Fruit fly (Drosophila melanogaster): ENCODE data around the gene CG12470.

The CG12470 gene

DNA sequence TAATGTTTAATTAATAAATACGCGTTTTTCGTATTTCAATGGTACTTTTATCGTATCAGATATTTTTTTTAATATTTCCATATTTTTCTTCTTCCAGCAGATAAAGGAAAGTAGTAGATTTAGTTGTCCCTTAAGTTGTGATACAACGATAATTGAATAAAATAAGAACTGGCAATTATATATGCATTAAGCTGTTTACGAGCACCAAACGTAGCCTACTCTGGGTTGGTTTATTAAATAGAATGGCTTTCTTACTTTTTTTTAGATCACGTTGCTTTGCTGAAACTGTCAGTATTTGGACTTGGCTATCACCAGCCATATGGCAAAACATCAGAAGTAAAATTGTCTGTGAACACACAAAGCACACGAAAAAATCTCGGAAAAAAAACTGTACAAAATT lies at the start of gene CG12470:
CG12470 (plus strand) TSS at position 301 of the 400 bp plus-strand sequence.
- no peak for TF ChIP-seq CG8478 (optimal IDR thresholded peaks at IDR 0.05)
- no peak for TF ChIP-seq CTCF (optimal IDR thresholded peaks at IDR 0.05)

DNA sequence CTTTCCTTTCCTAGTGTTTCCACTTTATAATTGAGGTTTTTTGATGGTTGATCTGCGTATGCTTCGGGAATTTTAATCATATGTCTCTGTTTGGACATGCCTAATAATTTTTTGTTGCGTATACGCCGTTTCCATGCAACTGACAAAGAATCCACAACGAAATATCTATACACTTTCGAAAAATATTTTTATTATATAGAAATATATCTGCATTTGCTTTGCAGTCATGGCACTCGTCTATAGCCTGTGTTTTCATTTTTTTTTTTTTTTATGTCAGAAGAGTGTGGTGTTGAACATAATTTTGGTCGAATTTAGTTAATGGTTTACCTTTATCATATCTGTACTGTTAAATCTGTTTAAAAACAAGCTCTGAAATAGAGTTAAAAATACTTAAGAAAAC lies 44.6 kb upstream of the CG12470 start:
- no peak for TF ChIP-seq CG8478 (optimal IDR thresholded peaks at IDR 0.05)
- no peak for TF ChIP-seq CTCF (optimal IDR thresholded peaks at IDR 0.05)

DNA sequence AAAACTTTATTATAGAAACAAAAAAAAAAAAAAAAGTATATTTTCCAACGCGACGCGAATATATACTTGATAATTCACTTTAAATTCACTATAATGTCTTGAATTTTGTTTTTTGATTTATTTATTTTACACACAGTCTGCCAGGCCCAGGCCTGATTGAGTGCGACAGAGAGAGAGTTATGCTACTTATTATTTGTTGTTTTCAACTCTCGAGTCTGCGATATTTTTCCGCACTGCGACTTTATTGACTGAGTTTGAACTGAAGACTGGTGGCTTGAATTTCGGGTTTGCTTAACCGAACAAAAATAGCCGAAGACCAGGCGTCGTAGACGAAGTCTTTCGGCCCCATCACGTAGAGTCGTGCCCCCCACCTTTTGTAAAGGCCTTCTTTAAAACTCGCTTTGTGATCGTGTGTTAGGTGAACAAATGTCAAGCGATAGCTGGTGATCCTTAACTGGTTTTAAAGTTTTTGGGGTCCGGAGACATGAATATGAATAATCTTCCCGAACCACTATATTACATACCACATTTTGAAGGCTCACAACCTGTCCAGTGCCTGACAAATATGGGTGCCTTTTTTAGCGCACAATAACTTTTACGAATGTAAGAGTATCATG lies 43.6 kb upstream of the CG12470 start, which contains the start of gene CG13377:
CG13377 (minus strand) TSS at position 272 of the 617 bp plus-strand sequence.
- TF ChIP-seq CG8478 (optimal IDR thresholded peaks at IDR 0.05) (no peak), CTCF (optimal IDR thresholded peaks at IDR 0.05) (no peak)

DNA sequence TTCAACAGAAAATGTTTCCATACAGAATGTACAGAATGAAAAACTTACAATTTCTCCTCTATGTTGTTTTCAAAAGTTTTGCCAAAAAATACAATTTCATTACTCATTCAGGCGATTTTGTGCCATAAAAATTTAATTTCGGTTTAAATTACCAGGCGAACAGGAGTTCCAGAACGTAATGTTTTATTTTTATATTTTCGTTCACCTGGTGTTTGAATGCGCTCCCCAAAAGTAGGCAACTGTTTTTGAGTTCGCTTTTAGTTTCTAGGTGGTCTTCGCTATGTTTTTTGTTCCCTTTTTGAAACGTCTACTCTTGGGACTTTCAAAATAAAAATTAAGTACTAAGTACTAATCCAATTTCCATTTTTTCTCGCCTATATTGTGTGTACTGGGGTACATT lies 41.8 kb upstream of the CG12470 start:
- TF ChIP-seq CTCF (optimal IDR thresholded peaks at IDR 0.05) (no peak), CG8478 (optimal IDR thresholded peaks at IDR 0.05) (no peak)

DNA sequence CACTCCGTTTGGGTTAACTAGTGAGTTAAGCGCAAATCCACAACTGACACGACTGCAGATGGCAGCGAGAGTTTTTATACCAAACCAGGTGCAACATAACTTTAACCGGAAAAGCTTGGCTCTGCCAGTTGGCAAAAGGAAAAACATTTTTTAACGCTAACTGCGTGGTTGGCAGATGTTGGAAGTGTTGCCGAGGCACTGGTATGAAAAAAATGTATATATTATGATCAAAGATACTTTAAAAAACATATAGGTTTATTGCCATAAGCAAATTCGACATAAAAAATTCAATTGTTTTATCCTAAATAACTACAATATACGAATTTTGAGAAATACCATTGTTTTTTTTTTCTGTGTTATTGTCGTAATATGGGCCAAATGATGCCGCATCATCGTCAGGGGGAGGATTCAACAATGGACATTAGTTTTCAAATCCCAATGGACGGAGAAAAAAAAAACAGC lies 40.5 kb upstream of the CG12470 start, which contains the start of gene CG13376:
CG13376 (minus strand) TSS at position 51 of the 462 bp plus-strand sequence.
- TF ChIP-seq CTCF (optimal IDR thresholded peaks at IDR 0.05) (no peak), CG8478 (optimal IDR thresholded peaks at IDR 0.05) (no peak)

DNA sequence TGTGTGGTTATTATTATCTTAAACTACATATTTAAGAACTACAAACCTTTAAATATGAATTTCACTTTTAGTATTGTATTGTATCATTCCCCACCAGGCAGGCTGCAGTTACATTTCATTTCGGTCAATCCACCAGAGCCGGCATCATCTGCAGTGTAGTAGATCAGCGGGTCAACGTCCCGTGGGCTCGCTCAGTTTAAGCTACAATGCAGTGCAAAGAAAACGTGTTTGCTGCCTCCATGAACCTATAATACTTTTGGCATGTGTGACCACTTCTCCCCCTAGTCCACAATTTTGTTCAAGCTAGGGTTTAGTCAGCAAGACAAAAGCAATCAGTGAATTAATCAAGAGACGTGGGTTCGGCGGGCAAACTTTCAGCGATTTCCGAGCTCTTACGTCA lies 39.5 kb upstream of the CG12470 start:
- TF ChIP-seq CG8478 (optimal IDR thresholded peaks at IDR 0.05) (no peak), CTCF (optimal IDR thresholded peaks at IDR 0.05) (no peak)

DNA sequence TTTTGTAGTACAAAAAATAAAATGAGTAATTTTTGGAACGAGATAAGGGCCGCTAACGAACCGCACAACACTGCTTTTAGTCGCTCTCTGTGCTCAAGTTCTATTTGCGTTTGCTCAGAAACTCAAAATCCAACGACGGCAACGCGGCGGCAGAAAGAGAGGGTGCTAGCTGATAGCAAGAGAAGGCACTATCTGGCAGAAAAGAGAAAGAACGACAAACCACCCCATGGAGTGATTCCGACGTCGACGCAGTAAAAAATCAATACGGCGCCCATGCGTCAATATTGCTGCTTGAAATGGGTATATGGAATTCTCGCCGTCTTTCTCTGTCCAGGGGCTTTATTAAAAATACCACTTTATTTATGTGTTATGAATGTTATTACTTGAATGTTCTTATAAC lies 31.4 kb upstream of the CG12470 start:
- TF ChIP-seq CTCF (optimal IDR thresholded peaks at IDR 0.05) (no peak), CG8478 (optimal IDR thresholded peaks at IDR 0.05) (no peak)

DNA sequence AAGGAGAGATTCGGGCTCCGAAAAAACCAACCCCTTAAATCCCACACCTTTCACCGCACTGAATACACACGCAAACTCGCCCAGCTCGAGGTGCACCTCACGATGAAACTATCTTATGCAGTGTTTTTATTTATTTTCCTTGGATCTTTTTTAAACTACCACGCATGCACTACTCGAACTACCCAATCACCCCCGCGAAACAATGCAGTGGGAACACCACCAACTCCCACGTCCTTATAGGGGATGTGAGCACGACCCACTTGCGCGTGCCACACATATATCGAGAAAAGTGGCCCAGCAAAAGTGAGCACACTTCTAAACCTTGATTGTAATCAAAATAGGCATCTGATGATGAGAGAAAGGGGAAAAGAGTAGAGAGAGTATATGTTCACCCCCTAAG lies 30.9 kb upstream of the CG12470 start:
- TF ChIP-seq CG8478 (optimal IDR thresholded peaks at IDR 0.05): no peak
- no peak for TF ChIP-seq CTCF (optimal IDR thresholded peaks at IDR 0.05)

DNA sequence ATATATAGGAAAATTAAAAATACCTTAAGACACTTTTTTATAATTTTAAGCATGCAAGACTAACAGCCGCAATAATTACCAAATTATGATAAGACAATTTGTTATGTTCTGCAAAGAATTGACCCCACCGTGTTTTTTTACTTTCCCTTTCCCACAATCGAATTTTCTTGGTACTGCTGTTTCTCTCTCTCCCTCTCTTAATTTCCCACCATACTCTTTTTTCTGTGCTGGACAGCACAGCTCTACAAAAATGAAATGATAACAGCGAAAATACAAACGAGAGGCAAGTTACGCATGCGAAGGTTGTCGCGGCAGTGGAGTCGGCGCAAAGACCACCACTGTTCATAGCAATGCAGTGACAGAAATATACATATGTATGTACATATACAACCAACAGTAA lies 29.6 kb upstream of the CG12470 start:
- TF ChIP-seq CG8478 (optimal IDR thresholded peaks at IDR 0.05) (no peak), CTCF (optimal IDR thresholded peaks at IDR 0.05) (no peak)

DNA sequence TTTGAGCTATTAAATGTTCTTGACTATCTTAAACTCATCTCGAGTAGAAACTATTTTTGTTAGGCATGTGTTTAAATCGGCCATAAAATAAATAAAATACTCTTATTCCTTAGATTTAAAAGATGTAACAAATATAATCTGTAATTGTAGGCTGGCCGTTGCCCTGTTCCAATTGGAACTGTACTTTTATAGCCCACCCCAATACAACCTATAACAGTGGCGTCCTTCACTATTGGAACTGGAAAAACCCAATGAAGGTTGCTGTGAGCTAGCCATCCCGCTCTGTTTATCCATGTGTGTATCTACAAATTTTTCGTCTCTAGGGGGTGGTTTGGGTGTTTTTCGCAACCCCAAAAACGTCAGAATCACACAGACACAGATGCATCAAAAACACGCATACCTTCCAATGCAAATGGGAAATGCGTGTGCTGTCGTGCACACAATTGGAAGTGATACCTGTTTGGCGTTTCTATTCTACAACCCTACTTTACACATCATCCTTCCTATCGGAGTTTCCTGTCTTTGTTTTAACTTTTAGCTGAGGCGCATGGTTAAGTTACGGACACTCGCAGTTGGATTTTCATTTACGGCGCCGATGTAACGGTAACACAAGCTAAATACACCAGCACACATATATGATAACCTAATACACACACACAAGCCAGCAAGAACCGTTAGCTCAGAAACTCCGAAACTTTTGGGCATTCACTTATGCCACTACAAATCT lies 29.0 kb upstream of the CG12470 start:
- TF ChIP-seq CG8478 (optimal IDR thresholded peaks at IDR 0.05): no peak
- no peak for TF ChIP-seq CTCF (optimal IDR thresholded peaks at IDR 0.05)

DNA sequence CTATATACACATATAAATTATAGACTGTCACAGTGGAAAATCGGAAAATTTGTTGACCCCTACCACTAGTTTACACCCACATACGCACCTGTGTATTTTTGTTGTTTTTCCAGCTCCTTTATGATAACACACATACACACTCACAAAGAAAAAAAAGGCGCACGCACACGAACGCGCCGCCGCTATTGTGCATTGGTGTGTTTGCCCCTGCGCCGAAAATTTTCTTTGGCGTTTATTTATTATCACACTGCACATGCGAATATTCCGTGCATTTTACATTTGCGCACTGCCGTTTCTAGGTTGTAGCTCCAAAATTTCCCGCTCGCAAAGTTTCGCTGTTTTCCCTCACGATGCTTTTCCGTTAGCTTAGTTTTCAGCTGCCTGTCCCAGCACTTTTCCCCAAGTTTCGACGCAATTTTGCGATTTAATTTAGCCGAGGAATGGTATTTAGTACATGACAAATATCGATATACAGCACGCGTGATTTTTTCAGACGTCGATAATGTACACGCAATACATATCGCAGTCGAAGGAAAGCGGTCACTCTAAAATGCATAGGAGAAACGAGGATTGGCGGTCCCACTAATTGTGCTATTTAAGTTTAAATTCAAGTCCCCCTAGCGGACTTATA lies 28.3 kb upstream of the CG12470 start, which contains the start of the genes CG3777 and ewg:
CG3777 (plus strand) TSS at position 607 of the 631 bp plus-strand sequence.
ewg (minus strand) TSS at position 622 of the 631 bp plus-strand sequence.
- TF ChIP-seq CTCF (optimal IDR thresholded peaks at IDR 0.05): peak in 1 of 2 experiments; percentile 16
- TF ChIP-seq CG8478 (optimal IDR thresholded peaks at IDR 0.05): no peak

DNA sequence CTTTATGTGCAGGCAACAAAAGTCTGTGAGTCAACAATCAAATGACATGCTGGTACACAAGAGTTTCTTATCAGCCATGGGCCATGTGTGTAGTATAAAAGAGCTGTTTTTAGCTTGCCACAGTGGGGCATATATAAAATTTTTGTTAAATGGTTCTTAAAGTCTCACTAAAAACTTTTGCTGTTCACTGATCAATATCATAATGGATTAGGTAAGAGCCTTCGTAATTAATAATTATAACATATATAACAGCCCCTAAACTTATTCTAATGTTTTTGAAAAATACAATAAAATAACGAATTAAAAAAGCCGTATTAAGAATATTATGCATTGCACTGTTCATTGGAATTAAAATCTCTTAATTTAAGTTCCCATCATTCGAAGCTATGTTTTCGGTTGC lies 14.2 kb upstream of the CG12470 start:
- no peak for TF ChIP-seq CG8478 (optimal IDR thresholded peaks at IDR 0.05)
- TF ChIP-seq CTCF (optimal IDR thresholded peaks at IDR 0.05): no peak

DNA sequence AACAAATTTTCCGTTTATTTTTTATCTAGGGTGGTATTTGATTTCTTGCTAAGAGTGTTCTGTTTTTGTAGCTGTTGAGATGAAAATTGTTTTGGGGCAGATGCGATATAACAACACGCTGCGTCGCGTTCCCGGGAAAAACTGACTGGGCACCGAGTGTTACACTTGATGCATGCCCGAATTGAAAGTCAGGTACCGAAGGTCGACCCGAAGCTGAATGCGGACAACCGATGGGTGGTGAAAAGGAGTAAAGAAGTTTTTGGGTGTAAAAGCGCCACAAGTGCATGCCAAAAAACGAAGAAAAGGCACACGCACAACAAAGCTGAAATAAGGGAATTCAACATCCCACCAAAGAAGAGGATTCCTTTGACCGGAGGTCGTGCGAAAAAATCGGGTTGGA lies 12.6 kb upstream of the CG12470 start, which contains the start of gene CG13375:
CG13375 (minus strand) TSS at position 124 of the 400 bp plus-strand sequence.
- no peak for TF ChIP-seq CTCF (optimal IDR thresholded peaks at IDR 0.05)
- no peak for TF ChIP-seq CG8478 (optimal IDR thresholded peaks at IDR 0.05)

DNA sequence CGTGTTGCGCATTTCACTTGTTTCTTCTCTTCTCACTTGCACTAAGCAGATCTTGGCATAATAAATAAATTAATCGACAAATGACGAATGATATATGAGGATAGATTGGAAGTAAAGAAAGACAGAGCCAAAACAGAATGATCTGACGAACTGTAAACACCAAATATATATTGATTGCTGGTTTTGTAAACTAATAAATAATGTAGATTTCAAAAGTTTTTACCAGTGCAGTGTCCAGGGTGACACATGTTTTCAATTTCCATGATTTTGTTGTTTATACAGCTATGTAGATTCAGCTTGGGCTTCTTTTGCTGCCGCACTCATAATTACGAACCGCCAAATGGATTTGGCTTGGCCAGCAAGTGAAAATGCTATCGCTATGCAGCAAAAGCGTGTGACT lies 3.8 kb downstream of the CG12470 start:
- TF ChIP-seq CTCF (optimal IDR thresholded peaks at IDR 0.05) (no peak), CG8478 (optimal IDR thresholded peaks at IDR 0.05) (no peak)

DNA sequence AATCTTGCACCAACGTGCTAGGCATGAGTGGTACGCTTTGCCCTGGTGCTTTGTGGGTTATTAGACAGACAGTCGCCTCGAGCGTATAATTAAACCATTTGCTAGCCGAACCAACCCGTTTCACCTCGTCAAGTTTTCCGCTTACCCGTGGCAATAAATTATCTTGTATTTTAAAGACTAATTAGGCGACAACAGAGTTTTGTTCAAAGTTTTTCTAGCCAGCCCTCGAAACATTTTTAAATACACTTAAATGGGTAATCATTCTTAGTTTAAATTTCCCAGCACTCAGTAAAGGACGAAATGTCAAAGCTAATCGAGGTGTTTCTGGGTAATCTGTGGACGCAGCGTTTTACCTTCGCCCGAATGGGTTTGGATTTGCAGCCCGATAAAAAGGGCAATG lies 7.3 kb downstream of the CG12470 start, which contains the start of gene Or1a:
Or1a (plus strand) TSS at position 301 of the 400 bp plus-strand sequence.
- TF ChIP-seq CTCF (optimal IDR thresholded peaks at IDR 0.05) (no peak), CG8478 (optimal IDR thresholded peaks at IDR 0.05) (no peak)

Data from S2 (cell line).